Worm (Caenorhabditis elegans) whole organism, early embryonic: Measurements from ENCODE around the gene mnm-2.

Experiments used
- ama-1 ChIP-seq: fragments of 150-350 bp; optimal IDR thresholded peaks from 2 replicates; lab custom pipeline; 2014
- hmg-4 ChIP-seq: fragments of 200-800 bp; sonication (Bioruptor generic); optimal IDR thresholded peaks from 2 replicates; lab custom pipeline; 2018; ENCODE audit warnings: mild to moderate bottlenecking, missing genetic modification characterization, missing compliant biosample characterization
- sea-1 ChIP-seq: fragments of 200-800 bp; sonication (Bioruptor generic); conservative IDR thresholded peaks from 2 replicates; pipeline ENCODE4 v1.3.6; 2022; ENCODE audit warnings: missing genetic modification characterization, missing compliant biosample characterization
- tbx-37 ChIP-seq: fragments of 200-800 bp; sonication (Bioruptor generic); conservative IDR thresholded peaks from 2 replicates; pipeline ENCODE4 v1.3.6; 2022; ENCODE audit warnings: missing genetic modification reagents, missing genetic modification characterization, missing compliant biosample characterization
- tra-4 ChIP-seq: sonication (generic microtip); optimal IDR thresholded peaks from 2 replicates; lab custom pipeline; 2017; ENCODE audit warnings: missing genetic modification characterization, missing compliant biosample characterization

- no peak for TF ChIP-seq hmg-4 (GFP tag; lab: Kevin White, UChicago)
- no peak for TF ChIP-seq ama-1
- no peak for TF ChIP-seq tbx-37 (GFP tag; lab: Robert Waterston, UW)
- no peak for TF ChIP-seq tra-4 (tag; lab: Kevin White, UChicago)
- no peak for TF ChIP-seq sea-1 (GFP tag; lab: Robert Waterston, UW)
These were observed 45.2 kb upstream of the mnm-2 start for ce11 chrX:7469907-7470306.
